Worm (Caenorhabditis elegans): ENCODE results near the gene ZK1320.9.
"Not testable (repeated sequence)": the region's sequence is repeated elsewhere in the genome, so short reads cannot be mapped to it uniquely, and the experiment has no call there.

ZK1320.9 gene

ce11 chrII:9686663-9687193, at the start of gene ZK1320.9:
ZK1320.9 (minus strand) TSS chrII:9686713.
- TF ChIP-seq ceh-13 (GFP tag; optimal IDR thresholded peaks at IDR 0.05), result no peak
- TF ChIP-seq sea-1 (GFP tag; conservative IDR thresholded peaks at IDR 0.05), result no peak
- no peak for TF ChIP-seq hnd-1 (tag; optimal IDR thresholded peaks at IDR 0.05)
- TF ChIP-seq hmg-4 (GFP tag; optimal IDR thresholded peaks at IDR 0.05), result no peak

DNA sequence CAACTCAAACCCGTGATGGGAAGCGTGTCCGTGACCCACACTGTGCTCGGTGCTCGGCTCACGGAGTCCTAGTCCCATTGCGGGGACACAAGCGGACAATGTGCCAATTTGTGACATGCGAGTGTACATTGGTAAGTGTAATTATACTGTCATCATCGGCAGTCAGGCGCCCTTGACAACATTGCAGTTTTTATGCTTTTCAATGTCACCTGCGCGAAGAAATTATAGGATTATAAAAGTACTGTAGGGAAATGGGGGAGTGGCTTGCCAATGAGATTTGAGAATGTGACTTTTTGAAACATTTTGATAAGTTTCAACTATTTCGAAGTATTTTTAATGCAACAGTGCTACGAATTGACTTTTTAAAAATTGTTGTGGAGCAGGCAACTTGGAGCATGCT, 49.3 kb upstream of the ZK1320.9 start:
- TF ChIP-seq hnd-1 (tag; optimal IDR thresholded peaks at IDR 0.05), result no peak
- TF ChIP-seq tra-4 (tag; optimal IDR thresholded peaks at IDR 0.05), result no peak
- no peak for TF ChIP-seq sea-1 (GFP tag; conservative IDR thresholded peaks at IDR 0.05)

DNA sequence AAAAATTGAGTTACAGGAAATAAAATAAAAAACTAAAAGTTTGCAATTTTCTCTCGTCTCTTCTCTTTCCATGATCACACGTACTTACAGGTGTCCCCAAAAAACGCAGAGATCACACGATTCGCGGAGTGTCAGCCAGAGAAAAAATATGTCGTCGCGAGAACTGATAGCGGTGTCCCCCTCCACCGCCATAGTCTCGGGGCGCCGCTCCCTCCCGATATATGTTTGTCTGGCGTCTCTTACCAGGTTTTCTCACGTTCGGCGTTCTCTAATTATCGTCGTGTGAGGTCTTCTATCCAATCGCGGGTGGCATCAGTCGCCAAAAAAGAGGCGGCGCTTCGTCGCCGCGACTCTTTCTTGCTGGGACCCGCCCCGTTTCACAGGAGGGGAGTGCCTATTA, 45.3 kb upstream of the ZK1320.9 start, which contains the start of gene mab-3:
TSS of gene mab-3 (plus strand) at position 328 of the 400 bp plus-strand sequence.
- not testable (repeated sequence) for TF ChIP-seq aly-1 (tag; optimal IDR thresholded peaks at IDR 0.05); ceh-36 (tag; optimal IDR thresholded peaks at IDR 0.05); ceh-13 (GFP tag; optimal IDR thresholded peaks at IDR 0.05)

ce11 chrII:9729866-9730265, 43.4 kb upstream of the ZK1320.9 start:
- TF ChIP-seq hmg-4 (GFP tag; optimal IDR thresholded peaks at IDR 0.05) (no peak), scrt-1 (GFP tag; IDR thresholded peaks at IDR 0.05) (no peak), B0310.2 (tag; optimal IDR thresholded peaks at IDR 0.05) (no peak), ceh-36 (tag; optimal IDR thresholded peaks at IDR 0.05) (no peak), tbx-11 (GFP tag; IDR thresholded peaks at IDR 0.05) (no peak), sea-1 (GFP tag; conservative IDR thresholded peaks at IDR 0.05) (no peak), hmbx-1 (tag; optimal IDR thresholded peaks at IDR 0.05) (no peak), flt-1 (GFP tag; IDR thresholded peaks at IDR 0.05) (no peak), aly-1 (tag; optimal IDR thresholded peaks at IDR 0.05) (no peak), tbx-37 (GFP tag; conservative IDR thresholded peaks at IDR 0.05) (no peak), F13C5.2 (tag; optimal IDR thresholded peaks at IDR 0.05) (no peak), ama-1 (optimal IDR thresholded peaks at IDR 0.05) (no peak), ets-7 (tag; optimal IDR thresholded peaks at IDR 0.05) (no peak), pes-1 (GFP tag; IDR thresholded peaks at IDR 0.05) (no peak), tra-4 (tag; optimal IDR thresholded peaks at IDR 0.05) (no peak), ceh-13 (GFP tag; optimal IDR thresholded peaks at IDR 0.05) (no peak), hnd-1 (tag; optimal IDR thresholded peaks at IDR 0.05) (no peak)

DNA sequence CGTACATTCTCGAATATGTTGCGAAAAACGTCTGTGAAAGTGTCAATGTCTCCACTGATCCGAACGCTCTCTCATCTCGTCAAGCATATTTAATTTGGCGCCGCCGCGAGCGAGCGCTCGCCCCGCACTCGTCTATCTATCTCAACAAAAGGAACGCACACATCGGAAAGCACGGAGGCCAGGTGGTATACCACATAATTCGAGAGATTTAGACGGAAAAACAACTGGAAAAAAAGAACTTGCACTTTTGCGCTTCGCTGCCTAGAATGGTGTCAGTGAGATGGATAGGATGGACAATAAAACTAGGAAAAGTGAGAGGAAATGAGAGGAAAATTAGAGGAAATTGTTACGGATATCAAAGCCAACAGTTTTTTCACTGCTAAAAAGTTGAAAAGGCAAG, 42.7 kb upstream of the ZK1320.9 start:
- TF ChIP-seq tra-4 (tag; optimal IDR thresholded peaks at IDR 0.05) (no peak), hnd-1 (tag; optimal IDR thresholded peaks at IDR 0.05) (no peak), ceh-36 (tag; optimal IDR thresholded peaks at IDR 0.05) (no peak), B0310.2 (tag; optimal IDR thresholded peaks at IDR 0.05) (no peak), ama-1 (optimal IDR thresholded peaks at IDR 0.05) (no peak), ets-7 (tag; optimal IDR thresholded peaks at IDR 0.05) (no peak), sea-1 (GFP tag; conservative IDR thresholded peaks at IDR 0.05) (no peak), scrt-1 (GFP tag; IDR thresholded peaks at IDR 0.05) (no peak), tbx-37 (GFP tag; conservative IDR thresholded peaks at IDR 0.05) (no peak), pes-1 (GFP tag; IDR thresholded peaks at IDR 0.05) (no peak), hmbx-1 (tag; optimal IDR thresholded peaks at IDR 0.05) (no peak), flt-1 (GFP tag; IDR thresholded peaks at IDR 0.05) (no peak), F13C5.2 (tag; optimal IDR thresholded peaks at IDR 0.05) (no peak), aly-1 (tag; optimal IDR thresholded peaks at IDR 0.05) (no peak), tbx-11 (GFP tag; IDR thresholded peaks at IDR 0.05) (no peak), hmg-4 (GFP tag; optimal IDR thresholded peaks at IDR 0.05) (no peak), ceh-13 (GFP tag; optimal IDR thresholded peaks at IDR 0.05) (no peak)

- no peak for TF ChIP-seq ets-7 (tag; optimal IDR thresholded peaks at IDR 0.05)
- no peak for TF ChIP-seq scrt-1 (GFP tag; IDR thresholded peaks at IDR 0.05)
- no peak for TF ChIP-seq hmg-4 (GFP tag; optimal IDR thresholded peaks at IDR 0.05)
- TF ChIP-seq sea-1 (GFP tag; conservative IDR thresholded peaks at IDR 0.05), result no peak
- no peak for TF ChIP-seq tbx-11 (GFP tag; IDR thresholded peaks at IDR 0.05)
- TF ChIP-seq aly-1 (tag; optimal IDR thresholded peaks at IDR 0.05), result no peak
- no peak for TF ChIP-seq ceh-13 (GFP tag; optimal IDR thresholded peaks at IDR 0.05)
- no peak for TF ChIP-seq F13C5.2 (tag; optimal IDR thresholded peaks at IDR 0.05)
- TF ChIP-seq hmbx-1 (tag; optimal IDR thresholded peaks at IDR 0.05), result no peak
- no peak for TF ChIP-seq pes-1 (GFP tag; IDR thresholded peaks at IDR 0.05)
- TF ChIP-seq ama-1 (optimal IDR thresholded peaks at IDR 0.05), result no peak
- no peak for TF ChIP-seq hnd-1 (tag; optimal IDR thresholded peaks at IDR 0.05)
- no peak for TF ChIP-seq ceh-36 (tag; optimal IDR thresholded peaks at IDR 0.05)
- no peak for TF ChIP-seq tra-4 (tag; optimal IDR thresholded peaks at IDR 0.05)
- no peak for TF ChIP-seq tbx-37 (GFP tag; conservative IDR thresholded peaks at IDR 0.05)
- no peak for TF ChIP-seq flt-1 (GFP tag; IDR thresholded peaks at IDR 0.05)
- no peak for TF ChIP-seq B0310.2 (tag; optimal IDR thresholded peaks at IDR 0.05)
These were observed 42.0 kb upstream of the ZK1320.9 start for ce11 chrII:9728506-9728905.

ce11 chrII:9727192-9727699, 40.7 kb upstream of the ZK1320.9 start:
- TF ChIP-seq tbx-37 (GFP tag; conservative IDR thresholded peaks at IDR 0.05) (no peak), pes-1 (GFP tag; IDR thresholded peaks at IDR 0.05) (no peak), B0310.2 (tag; optimal IDR thresholded peaks at IDR 0.05) (no peak), hnd-1 (tag; optimal IDR thresholded peaks at IDR 0.05) (no peak), scrt-1 (GFP tag; IDR thresholded peaks at IDR 0.05) (no peak), sea-1 (GFP tag; conservative IDR thresholded peaks at IDR 0.05) (no peak), ceh-13 (GFP tag; optimal IDR thresholded peaks at IDR 0.05) (no peak), F13C5.2 (tag; optimal IDR thresholded peaks at IDR 0.05) (no peak), hmg-4 (GFP tag; optimal IDR thresholded peaks at IDR 0.05) (no peak), ceh-36 (tag; optimal IDR thresholded peaks at IDR 0.05) (no peak), ets-7 (tag; optimal IDR thresholded peaks at IDR 0.05) (no peak), tbx-11 (GFP tag; IDR thresholded peaks at IDR 0.05) (no peak), hmbx-1 (tag; optimal IDR thresholded peaks at IDR 0.05) (no peak), tra-4 (tag; optimal IDR thresholded peaks at IDR 0.05) (no peak), flt-1 (GFP tag; IDR thresholded peaks at IDR 0.05) (no peak), aly-1 (tag; optimal IDR thresholded peaks at IDR 0.05) (no peak)
